Worm (Caenorhabditis elegans) whole organism, mixed stage, embryonic: Measurements from ENCODE around the gene F57C7.4.

ENCODE experiments used
- ceh-43 ChIP-seq: fragments of 200-800 bp; sonication (Bioruptor generic); optimal IDR thresholded peaks from 2 replicates; lab custom pipeline; 2018; ENCODE audit warnings: mild to moderate bottlenecking, missing genetic modification characterization, moderate library complexity, missing compliant biosample characterization
- cnd-1 ChIP-seq: fragments of 200-800 bp; sonication (Bioruptor generic); optimal IDR thresholded peaks from 2 replicates; lab custom pipeline; 2018; ENCODE audit warnings: mild to moderate bottlenecking, missing genetic modification characterization, missing compliant biosample characterization
- elt-1 ChIP-seq: sonication (generic microtip); optimal IDR thresholded peaks from 2 replicates; lab custom pipeline; 2017; ENCODE audit warnings: missing genetic modification characterization, mild to moderate bottlenecking, missing compliant biosample characterization, antibody characterized with exemption, moderate library complexity, borderline replicate concordance; ENCODE audit not compliant: insufficient read depth
- nhr-12 ChIP-seq: fragments of 150-350 bp; optimal IDR thresholded peaks from 2 replicates; lab custom pipeline; 2014; ENCODE audit warnings: missing biosample characterization, missing genetic modification characterization
- nhr-237 ChIP-seq: fragments of 150-350 bp; optimal IDR thresholded peaks from 2 replicates; lab custom pipeline; 2014; ENCODE audit warnings: missing biosample characterization, missing genetic modification characterization
- nhr-28 ChIP-seq: fragments of 150-350 bp; optimal IDR thresholded peaks from 2 replicates; lab custom pipeline; 2014; ENCODE audit warnings: missing biosample characterization, missing genetic modification characterization
- pha-4 ChIP-seq: fragments of 150-350 bp; optimal IDR thresholded peaks from 2 replicates; lab custom pipeline; 2018; ENCODE audit warnings: missing biosample characterization, missing genetic modification reagents, missing genetic modification characterization
- snpc-4 ChIP-seq: fragments of 150-350 bp; optimal IDR thresholded peaks from 2 replicates; lab custom pipeline; 2014; ENCODE audit warnings: missing biosample characterization, missing genetic modification characterization
- unc-39 ChIP-seq: fragments of 150-350 bp; optimal IDR thresholded peaks from 2 replicates; lab custom pipeline; 2014; ENCODE audit warnings: missing biosample characterization, missing genetic modification characterization
- ztf-11 ChIP-seq: fragments of 150-350 bp; optimal IDR thresholded peaks from 2 replicates; lab custom pipeline; 2014; ENCODE audit warnings: missing biosample characterization, missing genetic modification characterization

ce11 chrX:10596420-10596907 is 7.1 kb upstream of the F57C7.4 start:
- TF ChIP-seq nhr-28 (tag; lab: Kevin White, UChicago), result no peak
- no peak for TF ChIP-seq cnd-1 (tag; lab: Kevin White, UChicago)
- TF ChIP-seq pha-4 (tag; lab: Kevin White, UChicago), result no peak
- no peak for TF ChIP-seq elt-1 (tag; lab: Kevin White, UChicago)
- TF ChIP-seq snpc-4 (tag; lab: Kevin White, UChicago), result no peak
- no peak for TF ChIP-seq nhr-12 (tag; lab: Kevin White, UChicago)
- no peak for TF ChIP-seq nhr-237
- no peak for TF ChIP-seq ceh-43 (GFP tag; lab: Kevin White, UChicago)
- TF ChIP-seq ztf-11 (tag; lab: Kevin White, UChicago), result no peak
- no peak for TF ChIP-seq unc-39
